Worm (Caenorhabditis elegans) whole organism, L2 larva: Measurements from ENCODE around the gene ced-11.

Experiments
- mdl-1 ChIP-seq, 2 experiments: fragments of 150-350 bp in 1 of 2; sonication (generic microtip) in 1 of 2; optimal IDR thresholded peaks; 2 replicates each; lab custom pipeline; 2017; ENCODE audit warnings: missing biosample characterization in 2 of 2, missing genetic modification characterization in 2 of 2
- nhr-21 ChIP-seq: fragments of 150-350 bp; optimal IDR thresholded peaks from 2 replicates; lab custom pipeline; 2014; ENCODE audit warnings: missing biosample characterization, missing genetic modification characterization
- unc-39 ChIP-seq: fragments of 150-350 bp; optimal IDR thresholded peaks from 2 replicates; lab custom pipeline; 2014; ENCODE audit warnings: missing biosample characterization, missing genetic modification characterization

- no peak for TF ChIP-seq nhr-21 (tag; lab: Kevin White, UChicago)
- no peak for TF ChIP-seq mdl-1 (tag; optimal IDR thresholded peaks at IDR 0.05; lab: Kevin White, UChicago)
- TF ChIP-seq unc-39: no peak
Observed at ce11 chrIII:9075539-9075938, 43.8 kb upstream of the ced-11 start, which contains the start of gene F02A9.7.
